Fruit fly (Drosophila melanogaster) whole organism, prepupa: ENCODE results near the gene RpS28a.

Source experiments
- Blimp-1 ChIP-seq: fragments of 200-800 bp; sonication (Bioruptor generic); optimal IDR thresholded peaks from 3 replicates; lab custom pipeline; 2017; ENCODE audit warnings: missing biosample characterization, missing genetic modification characterization, mild to moderate bottlenecking, moderate library complexity, missing genetic modification reagents
- CG10669 ChIP-seq: fragments of 200-800 bp; sonication (Bioruptor generic); optimal IDR thresholded peaks from 3 replicates; lab custom pipeline; 2018; ENCODE audit warnings: missing biosample characterization, mild to moderate bottlenecking, missing genetic modification characterization, moderate library complexity
- CG11294 ChIP-seq: fragments of 200-800 bp; sonication (Bioruptor generic); IDR thresholded peaks from 2 replicates; pipeline ENCODE4 v1.3.6; 2022; ENCODE audit warnings: missing biosample characterization, missing genetic modification characterization
- CG11762 ChIP-seq: fragments of 200-800 bp; sonication (Bioruptor generic); optimal IDR thresholded peaks from 3 replicates; lab custom pipeline; 2016; ENCODE audit warnings: missing biosample characterization, missing genetic modification characterization; ENCODE audit not compliant: insufficient read depth
- CG11902 ChIP-seq: fragments of 200-800 bp; sonication (Bioruptor generic); optimal IDR thresholded peaks from 3 replicates; lab custom pipeline; 2016; ENCODE audit warnings: missing biosample characterization, missing genetic modification characterization
- CG15336 ChIP-seq: fragments of 200-800 bp; sonication (Bioruptor generic); IDR thresholded peaks from 2 replicates; pipeline ENCODE4 v1.3.6; 2022; ENCODE audit warnings: missing biosample characterization, missing genetic modification characterization
- CG1621 ChIP-seq: fragments of 200-800 bp; sonication (Bioruptor generic); optimal IDR thresholded peaks from 3 replicates; lab custom pipeline; 2018; ENCODE audit warnings: missing biosample characterization, mild to moderate bottlenecking, missing genetic modification characterization
- CG3032 ChIP-seq: fragments of 200-800 bp; optimal IDR thresholded peaks from 2 replicates; lab custom pipeline; 2019; ENCODE audit warnings: missing biosample characterization, mild to moderate bottlenecking, missing genetic modification characterization, moderate library complexity
- CG31627 ChIP-seq: fragments of 200-800 bp; sonication (Bioruptor generic); optimal IDR thresholded peaks from 3 replicates; lab custom pipeline; 2016; ENCODE audit warnings: missing biosample characterization, missing genetic modification characterization
- CG34406 ChIP-seq: fragments of 200-800 bp; sonication (Bioruptor generic); optimal IDR thresholded peaks from 3 replicates; lab custom pipeline; 2016; ENCODE audit warnings: missing biosample characterization, missing genetic modification characterization
- CG3919 ChIP-seq: fragments of 200-800 bp; sonication (Bioruptor generic); optimal IDR thresholded peaks from 3 replicates; lab custom pipeline; 2016; ENCODE audit warnings: missing biosample characterization, missing genetic modification characterization
- CG4318 ChIP-seq: fragments of 200-800 bp; sonication (Bioruptor generic); optimal IDR thresholded peaks from 3 replicates; lab custom pipeline; 2017; ENCODE audit warnings: missing biosample characterization, mild to moderate bottlenecking, missing genetic modification characterization
- CG6163 ChIP-seq: fragments of 200-800 bp; sonication (Bioruptor generic); IDR thresholded peaks from 3 replicates; pipeline ENCODE4 v1.3.6; 2022; ENCODE audit warnings: missing biosample characterization, missing genetic modification characterization
- CG6276 ChIP-seq: fragments of 200-800 bp; sonication (Bioruptor generic); optimal IDR thresholded peaks from 2 replicates; lab custom pipeline; 2017; ENCODE audit warnings: missing biosample characterization, mild to moderate bottlenecking, missing genetic modification characterization
- CG6792 ChIP-seq: fragments of 200-800 bp; sonication (Bioruptor generic); optimal IDR thresholded peaks from 3 replicates; lab custom pipeline; 2016; ENCODE audit warnings: missing biosample characterization, missing genetic modification characterization
- CG6808 ChIP-seq: fragments of 200-800 bp; sonication (Bioruptor generic); optimal IDR thresholded peaks from 3 replicates; lab custom pipeline; 2017; ENCODE audit warnings: missing biosample characterization, missing genetic modification characterization, mild to moderate bottlenecking, moderate library complexity, missing genetic modification reagents
- CG6854 ChIP-seq: fragments of 200-800 bp; sonication (Bioruptor generic); optimal IDR thresholded peaks from 2 replicates; lab custom pipeline; 2017; ENCODE audit warnings: missing biosample characterization, mild to moderate bottlenecking, missing genetic modification characterization
- CG7368 ChIP-seq: fragments of 200-800 bp; sonication (Bioruptor generic); optimal IDR thresholded peaks from 3 replicates; lab custom pipeline; 2016; ENCODE audit warnings: missing biosample characterization, missing genetic modification characterization
- CG8119 ChIP-seq: fragments of 200-800 bp; sonication (Bioruptor generic); IDR thresholded peaks from 3 replicates; pipeline ENCODE4 v1.3.6; 2022; ENCODE audit warnings: missing biosample characterization, missing genetic modification characterization
- CG8319 ChIP-seq: fragments of 200-800 bp; sonication (Bioruptor generic); optimal IDR thresholded peaks from 3 replicates; lab custom pipeline; 2016; ENCODE audit warnings: missing biosample characterization, missing genetic modification characterization
- Eip75B ChIP-seq: fragments of 200-800 bp; sonication (Bioruptor generic); optimal IDR thresholded peaks from 3 replicates; lab custom pipeline; 2016; ENCODE audit warnings: missing biosample characterization, missing genetic modification characterization
- Eip78C ChIP-seq: fragments of 200-800 bp; sonication (Bioruptor generic); peaks from one replicate; lab custom pipeline; 2016; ENCODE audit warnings: missing biosample characterization, missing genetic modification characterization
- Eip93F ChIP-seq: fragments of 200-800 bp; sonication (Bioruptor generic); optimal IDR thresholded peaks from 2 replicates; lab custom pipeline; 2016; ENCODE audit warnings: missing biosample characterization, mild to moderate bottlenecking, missing genetic modification characterization
- Ets21C ChIP-seq: fragments of 200-800 bp; sonication (Bioruptor generic); optimal IDR thresholded peaks from 3 replicates; lab custom pipeline; 2016; ENCODE audit warnings: missing biosample characterization, missing genetic modification characterization
- Ets96B ChIP-seq: fragments of 200-800 bp; optimal IDR thresholded peaks from 2 replicates; lab custom pipeline; 2019; ENCODE audit warnings: missing biosample characterization, mild to moderate bottlenecking, missing genetic modification characterization, moderate library complexity
- Gug ChIP-seq: fragments of 200-800 bp; sonication (Bioruptor generic); IDR thresholded peaks from 2 replicates; pipeline ENCODE4 v1.3.6; 2022; ENCODE audit warnings: missing biosample characterization, missing genetic modification characterization
- Hr38 ChIP-seq: sonication (Bioruptor generic); optimal IDR thresholded peaks from 2 replicates; lab custom pipeline; 2016; ENCODE audit warnings: missing biosample characterization, missing genetic modification characterization
- Hr39 ChIP-seq: fragments of 200-800 bp; sonication (Bioruptor generic); optimal IDR thresholded peaks from 2 replicates; lab custom pipeline; 2016; ENCODE audit warnings: missing biosample characterization, missing genetic modification characterization
- Hr4 ChIP-seq: fragments of 200-800 bp; sonication (Bioruptor generic); optimal IDR thresholded peaks from 3 replicates; lab custom pipeline; 2016; ENCODE audit warnings: missing biosample characterization, missing genetic modification characterization
- Lpt ChIP-seq: fragments of 200-800 bp; sonication (Bioruptor generic); optimal IDR thresholded peaks from 3 replicates; lab custom pipeline; 2016; ENCODE audit warnings: missing biosample characterization, missing genetic modification characterization
- Met ChIP-seq: fragments of 200-800 bp; sonication (Bioruptor generic); optimal IDR thresholded peaks from 3 replicates; lab custom pipeline; 2016; ENCODE audit warnings: missing biosample characterization, missing genetic modification characterization
- OdsH ChIP-seq: fragments of 200-800 bp; sonication (Bioruptor generic); optimal IDR thresholded peaks from 3 replicates; lab custom pipeline; 2016; ENCODE audit warnings: missing biosample characterization, missing genetic modification characterization
- Smox ChIP-seq: fragments of 200-800 bp; sonication (Bioruptor generic); optimal IDR thresholded peaks from 3 replicates; lab custom pipeline; 2016; ENCODE audit warnings: missing biosample characterization, missing genetic modification characterization
- Sox102F ChIP-seq: fragments of 200-800 bp; sonication (Bioruptor generic); optimal IDR thresholded peaks from 2 replicates; lab custom pipeline; 2016; ENCODE audit warnings: missing biosample characterization, mild to moderate bottlenecking, missing genetic modification characterization
- Sox14 ChIP-seq: fragments of 200-800 bp; sonication (Bioruptor generic); optimal IDR thresholded peaks from 3 replicates; lab custom pipeline; 2016; ENCODE audit warnings: missing biosample characterization, missing genetic modification characterization
- achi ChIP-seq: fragments of 200-800 bp; sonication (Bioruptor generic); optimal IDR thresholded peaks from 3 replicates; lab custom pipeline; 2016; ENCODE audit warnings: missing biosample characterization, missing genetic modification characterization
- acj6 ChIP-seq: fragments of 200-800 bp; sonication (Bioruptor generic); optimal IDR thresholded peaks from 3 replicates; lab custom pipeline; 2016; ENCODE audit warnings: missing biosample characterization, missing genetic modification characterization
- cyc ChIP-seq: fragments of 200-800 bp; sonication (Bioruptor generic); optimal IDR thresholded peaks from 3 replicates; lab custom pipeline; 2016; ENCODE audit warnings: missing biosample characterization, missing genetic modification characterization
- dac ChIP-seq: fragments of 200-800 bp; sonication (Bioruptor generic); optimal IDR thresholded peaks from 2 replicates; lab custom pipeline; 2017; ENCODE audit warnings: missing biosample characterization, mild to moderate bottlenecking, missing genetic modification characterization
- dsx ChIP-seq: fragments of 200-800 bp; optimal IDR thresholded peaks from 3 replicates; lab custom pipeline; 2019; ENCODE audit warnings: missing biosample characterization, mild to moderate bottlenecking, missing genetic modification characterization, moderate library complexity; ENCODE audit not compliant: poor library complexity, severe bottlenecking
- eg ChIP-seq: fragments of 200-800 bp; sonication (Bioruptor generic); IDR thresholded peaks from 3 replicates; pipeline ENCODE4 v1.3.6; 2022; ENCODE audit warnings: missing biosample characterization, missing genetic modification characterization
- esn ChIP-seq: fragments of 200-800 bp; sonication (Bioruptor generic); optimal IDR thresholded peaks from 2 replicates; lab custom pipeline; 2016; ENCODE audit warnings: missing biosample characterization, mild to moderate bottlenecking, missing genetic modification characterization, moderate library complexity
- fd59A ChIP-seq: fragments of 200-800 bp; sonication (Bioruptor generic); optimal IDR thresholded peaks from 2 replicates; lab custom pipeline; 2017; ENCODE audit warnings: missing biosample characterization, mild to moderate bottlenecking, missing genetic modification characterization, missing genetic modification reagents
- fkh ChIP-seq: fragments of 200-800 bp; sonication (Bioruptor generic); optimal IDR thresholded peaks from 3 replicates; lab custom pipeline; 2017; ENCODE audit warnings: missing biosample characterization, mild to moderate bottlenecking, missing genetic modification characterization, moderate library complexity
- lz ChIP-seq: fragments of 200-800 bp; sonication (Bioruptor generic); optimal IDR thresholded peaks from 3 replicates; lab custom pipeline; 2016; ENCODE audit warnings: missing biosample characterization, missing genetic modification characterization
- pdm3 ChIP-seq: fragments of 200-800 bp; sonication (Bioruptor generic); optimal IDR thresholded peaks from 3 replicates; lab custom pipeline; 2016; ENCODE audit warnings: missing biosample characterization, missing genetic modification characterization
- salr ChIP-seq, 2 experiments: fragments of 200-800 bp; sonication (Bioruptor generic); optimal IDR thresholded peaks; 3 replicates each; lab custom pipeline; 2016 to 2018; ENCODE audit warnings: missing biosample characterization in 2 of 2, missing genetic modification characterization in 2 of 2, mild to moderate bottlenecking in 1 of 2
- svp ChIP-seq: fragments of 200-800 bp; sonication (Bioruptor generic); peaks from one replicate; lab custom pipeline; 2016; ENCODE audit warnings: missing biosample characterization, missing genetic modification characterization
- topi ChIP-seq: fragments of 200-800 bp; sonication (Bioruptor generic); optimal IDR thresholded peaks from 3 replicates; lab custom pipeline; 2016; ENCODE audit warnings: missing biosample characterization, missing genetic modification characterization
- vri ChIP-seq: fragments of 200-800 bp; sonication (Bioruptor generic); optimal IDR thresholded peaks from 3 replicates; lab custom pipeline; 2016; ENCODE audit warnings: missing biosample characterization, mild to moderate bottlenecking, missing genetic modification characterization

Gene RpS28a

dm6 chr3R:30021009-30021408, 1.4 kb downstream of the RpS28a start (continued):
- TF ChIP-seq fd59A (GFP tag; lab: Kevin White, UChicago): peak; percentile 25
- peak; percentile 11 for TF ChIP-seq lz (GFP tag; lab: Kevin White, UChicago)

dm6 chr3R:30014977-30015514, 7.4 kb downstream of the RpS28a start, which contains the start of gene CG7920:
TSS of gene CG7920 (minus strand) at chr3R:30015284.
- TF ChIP-seq cyc (peak; percentile 13), CG6854 (peak; percentile 73), fd59A (GFP tag; lab: Kevin White, UChicago) (no peak), Eip78C (GFP tag; lab: Kevin White, UChicago) (peak; percentile 75), dsx (GFP tag; lab: Kevin White, UChicago) (peak; percentile 42), pdm3 (GFP tag; lab: Kevin White, UChicago) (no peak), Sox14 (GFP tag; lab: Kevin White, UChicago) (no peak), Eip93F (GFP tag; lab: Kevin White, UChicago) (no peak), CG7368 (GFP tag; lab: Kevin White, UChicago) (no peak), CG15336 (GFP tag; lab: Robert Waterston, UW) (peak; percentile 46; the same call in 1 of the 2 replicates), Ets96B (tag; lab: Kevin White, UChicago) (no peak), Lpt (GFP tag; lab: Kevin White, UChicago) (no peak), Blimp-1 (GFP tag; lab: Kevin White, UChicago) (no peak), vri (GFP tag; lab: Kevin White, UChicago) (peak; percentile 71), CG6808 (GFP tag; lab: Kevin White, UChicago) (peak; percentile 31), Hr4 (GFP tag; lab: Kevin White, UChicago) (no peak), lz (GFP tag; lab: Kevin White, UChicago) (peak; percentile 39), topi (GFP tag; lab: Kevin White, UChicago) (peak; percentile 14), eg (GFP tag; lab: Robert Waterston, UW) (peak; percentile 60; the same call in 2 of the 3 replicates), salr (GFP tag; optimal IDR thresholded peaks at IDR 0.05; lab: Kevin White, UChicago) (no peak), CG31627 (peak; percentile 10), CG11902 (GFP tag; lab: Kevin White, UChicago) (no peak), CG8319 (no peak), acj6 (GFP tag; lab: Kevin White, UChicago) (no peak), esn (GFP tag; lab: Kevin White, UChicago) (peak; percentile 50), CG1621 (tag; lab: Kevin White, UChicago) (peak; percentile 61), svp (peak; percentile 44), CG3032 (no peak), CG6276 (GFP tag; lab: Kevin White, UChicago) (peak; percentile 44), Hr38 (GFP tag; lab: Kevin White, UChicago) (no peak), CG8119 (GFP tag; lab: Robert Waterston, UW) (peak; percentile 60; the same call in 2 of the 3 replicates), Eip75B (peak; percentile 42), Sox102F (peak; percentile 25), achi (GFP tag; lab: Kevin White, UChicago) (no peak), dac (GFP tag; lab: Kevin White, UChicago) (no peak), Ets21C (GFP tag; lab: Kevin White, UChicago) (no peak), CG4318 (GFP tag; lab: Kevin White, UChicago) (no peak), Smox (no peak), CG3919 (peak; percentile 65), CG6792 (peak; percentile 16), Met (GFP tag; lab: Kevin White, UChicago) (no peak), CG10669 (GFP tag; lab: Kevin White, UChicago) (no peak), CG34406 (GFP tag; lab: Kevin White, UChicago) (peak; percentile 7), CG6163 (peak; percentile 61; the same call in 2 of the 3 replicates), OdsH (GFP tag; lab: Kevin White, UChicago) (no peak), Hr39 (GFP tag; lab: Kevin White, UChicago) (no peak), fkh (GFP tag; lab: Kevin White, UChicago) (peak; percentile 7), CG11294 (GFP tag; lab: Robert Waterston, UW) (no peak), Gug (GFP tag; lab: Robert Waterston, UW) (no peak), CG11762 (GFP tag; lab: Kevin White, UChicago) (no peak)
